Fruit fly (Drosophila melanogaster) whole organism, adult: ENCODE results near the gene mRpL32.

ENCODE experiments used
- CG12768 ChIP-seq: fragments of 200-800 bp; sonication (Bioruptor generic); optimal IDR thresholded peaks from 2 replicates; lab custom pipeline; 2017; ENCODE audit warnings: missing biosample characterization, missing genetic modification characterization, mild to moderate bottlenecking, moderate library complexity, missing genetic modification reagents
- CG33017 ChIP-seq: fragments of 200-800 bp; sonication (Bioruptor generic); optimal IDR thresholded peaks from 2 replicates; lab custom pipeline; 2018; ENCODE audit warnings: missing biosample characterization, mild to moderate bottlenecking, missing genetic modification characterization, moderate library complexity
- CG5204 ChIP-seq: fragments of 200-800 bp; sonication (Bioruptor generic); optimal IDR thresholded peaks from 2 replicates; lab custom pipeline; 2016; ENCODE audit warnings: missing biosample characterization, missing genetic modification characterization
- bab1 ChIP-seq: fragments of 200-800 bp; sonication (Bioruptor generic); optimal IDR thresholded peaks from 3 replicates; lab custom pipeline; 2019; ENCODE audit warnings: missing biosample characterization, mild to moderate bottlenecking, missing genetic modification characterization, moderate library complexity
- cnc ChIP-seq, 2 experiments: fragments of >200 bp; optimal IDR thresholded peaks; 2 replicates each; lab custom pipeline; 2017
- kay ChIP-seq: fragments of 200-800 bp; sonication (Bioruptor generic); peaks from one replicate; lab custom pipeline; 2016; ENCODE audit warnings: missing biosample characterization, missing genetic modification characterization, borderline replicate concordance
- tj ChIP-seq: fragments of 200-800 bp; sonication (Bioruptor generic); optimal IDR thresholded peaks from 3 replicates; lab custom pipeline; 2017; ENCODE audit warnings: missing biosample characterization, mild to moderate bottlenecking, missing genetic modification characterization, moderate library complexity
- toe ChIP-seq: fragments of 200-800 bp; sonication (Bioruptor generic); optimal IDR thresholded peaks from 2 replicates; lab custom pipeline; 2016; ENCODE audit warnings: missing biosample characterization, missing genetic modification characterization

- TF ChIP-seq tj (GFP tag; lab: Kevin White, UChicago), result no peak
- no peak for TF ChIP-seq CG33017 (tag; lab: Kevin White, UChicago)
- no peak for TF ChIP-seq toe
- TF ChIP-seq cnc (optimal IDR thresholded peaks at IDR 0.05; lab: Kevin White, UChicago), result no peak
- no peak for TF ChIP-seq kay (GFP tag; lab: Kevin White, UChicago)
- TF ChIP-seq CG12768 (GFP tag; lab: Kevin White, UChicago), result no peak
- TF ChIP-seq CG5204 (GFP tag; lab: Kevin White, UChicago), result no peak
- no peak for TF ChIP-seq bab1 (GFP tag; lab: Kevin White, UChicago)
Measured at dm6 chr3R:31301527-31301926, 48.9 kb downstream of the mRpL32 start.
